Worm (Caenorhabditis elegans) whole organism, L2 larva: ENCODE results near the gene svh-5.

Experiments used
- C34F6.9 ChIP-seq: fragments of 150-350 bp; optimal IDR thresholded peaks from 2 replicates; lab custom pipeline; 2014; ENCODE audit warnings: missing biosample characterization, missing genetic modification characterization
- aly-2 ChIP-seq: fragments of 150-350 bp; optimal IDR thresholded peaks from 2 replicates; lab custom pipeline; 2014; ENCODE audit warnings: missing biosample characterization, missing genetic modification characterization
- ama-1 ChIP-seq: fragments of 150-350 bp; optimal IDR thresholded peaks from 2 replicates; lab custom pipeline; 2018; ENCODE audit warnings: inconsistent platforms
- blmp-1 ChIP-seq: sonication (generic microtip); optimal IDR thresholded peaks from 2 replicates; lab custom pipeline; 2017; ENCODE audit warnings: missing genetic modification characterization, mild to moderate bottlenecking, missing compliant biosample characterization, antibody characterized with exemption, moderate library complexity; ENCODE audit not compliant: insufficient read depth
- dmd-4 ChIP-seq: sonication (generic microtip); optimal IDR thresholded peaks from 2 replicates; lab custom pipeline; 2017; ENCODE audit warnings: missing biosample characterization, missing genetic modification characterization
- egl-27 ChIP-seq: sonication (generic microtip); optimal IDR thresholded peaks from 3 replicates; lab custom pipeline; 2017; ENCODE audit warnings: missing biosample characterization, missing genetic modification reagents, missing genetic modification characterization
- fos-1 ChIP-seq: fragments of 150-350 bp; optimal IDR thresholded peaks from 2 replicates; lab custom pipeline; 2014; ENCODE audit warnings: missing biosample characterization, missing genetic modification characterization
- nhr-11 ChIP-seq: fragments of 150-350 bp; optimal IDR thresholded peaks from 2 replicates; lab custom pipeline; 2014; ENCODE audit warnings: missing biosample characterization, missing genetic modification characterization
- nhr-237 ChIP-seq: fragments of 150-350 bp; optimal IDR thresholded peaks from 2 replicates; lab custom pipeline; 2014; ENCODE audit warnings: missing biosample characterization, missing genetic modification characterization
- nhr-77 ChIP-seq: fragments of 150-350 bp; optimal IDR thresholded peaks from 2 replicates; lab custom pipeline; 2014; ENCODE audit warnings: missing biosample characterization, missing genetic modification characterization
- snpc-4 ChIP-seq: fragments of 150-350 bp; optimal IDR thresholded peaks from 2 replicates; lab custom pipeline; 2014; ENCODE audit warnings: missing biosample characterization, missing genetic modification characterization
- zag-1 ChIP-seq: fragments of 150-350 bp; optimal IDR thresholded peaks from 2 replicates; lab custom pipeline; 2014; ENCODE audit warnings: missing biosample characterization, missing genetic modification characterization
- ztf-1 ChIP-seq: fragments of 200-800 bp; sonication (Bioruptor generic); conservative IDR thresholded peaks from 2 replicates; pipeline ENCODE4 v1.3.6; 2022; ENCODE audit warnings: missing genetic modification characterization, missing compliant biosample characterization

DNA sequence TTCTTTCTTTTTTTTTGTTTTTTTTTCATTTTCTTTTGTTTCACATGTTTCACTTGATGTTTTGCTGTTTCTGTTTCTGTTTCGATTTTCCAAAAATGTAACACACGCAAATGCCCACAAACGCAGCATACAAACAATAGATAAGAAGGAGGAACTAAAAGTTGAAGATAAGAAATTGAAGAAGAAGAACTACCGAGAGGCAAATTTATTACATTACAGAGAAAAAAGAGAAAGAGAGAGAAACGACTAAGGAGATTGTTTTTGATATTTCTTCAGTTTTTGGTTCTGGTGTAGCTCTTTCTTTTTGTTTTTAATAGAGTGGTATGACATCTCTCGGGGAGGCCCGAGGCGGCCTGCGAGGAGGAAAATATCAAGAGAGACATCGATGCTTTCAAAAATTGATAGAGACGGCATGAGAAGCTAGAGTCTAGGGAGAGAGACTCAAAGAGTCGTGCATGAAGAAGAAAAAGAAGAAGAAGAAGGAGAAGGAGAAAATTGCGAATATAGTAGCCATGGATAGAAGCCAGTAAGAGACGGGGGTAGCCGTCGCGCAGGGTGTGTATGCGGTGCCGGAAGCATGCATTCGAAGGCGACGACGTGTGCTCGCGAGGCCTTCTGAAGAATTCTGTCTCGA is 4.1 kb downstream of the svh-5 start:
- TF ChIP-seq ztf-1 (GFP tag; lab: Robert Waterston, UW): no peak
- no peak for TF ChIP-seq nhr-77
- TF ChIP-seq nhr-11 (tag; lab: Kevin White, UChicago): no peak
- TF ChIP-seq dmd-4 (tag; lab: Kevin White, UChicago): no peak
- TF ChIP-seq C34F6.9 (tag; lab: Kevin White, UChicago): peak; percentile 46
- TF ChIP-seq egl-27 (tag; lab: Kevin White, UChicago): peak; percentile 12
- no peak for TF ChIP-seq zag-1 (tag; lab: Kevin White, UChicago)
- no peak for TF ChIP-seq blmp-1
- TF ChIP-seq nhr-237 (tag; lab: Kevin White, UChicago): no peak
- TF ChIP-seq snpc-4 (tag; lab: Kevin White, UChicago): no peak
- TF ChIP-seq fos-1 (tag; lab: Kevin White, UChicago): peak; percentile 82
- no peak for TF ChIP-seq aly-2 (tag; lab: Kevin White, UChicago)
- no peak for TF ChIP-seq ama-1 (lab: Kevin White, UChicago)
